Worm (Caenorhabditis elegans): ENCODE data around the gene calf-1.

Gene calf-1

ce11 chrV:20499642-20500041 lies 20.8 kb upstream of the calf-1 start:
- TF ChIP-seq pqm-1 (tag; optimal IDR thresholded peaks at IDR 0.05): peak; percentile 37
- TF ChIP-seq nhr-48 (tag; optimal IDR thresholded peaks at IDR 0.05): peak; percentile 54
- TF ChIP-seq daf-19 (GFP tag; conservative IDR thresholded peaks at IDR 0.05): no peak
- TF ChIP-seq dmd-6 (GFP tag; IDR thresholded peaks at IDR 0.05): peak; percentile 76
- TF ChIP-seq F37D6.2 (tag; optimal IDR thresholded peaks at IDR 0.05): no peak
- no peak for TF ChIP-seq ceh-62 (tag; optimal IDR thresholded peaks at IDR 0.05)
- no peak for TF ChIP-seq dmd-8 (GFP tag; IDR thresholded peaks at IDR 0.05)
- no peak for TF ChIP-seq lsy-2 (tag; optimal IDR thresholded peaks at IDR 0.05)
- TF ChIP-seq mes-2 (tag; optimal IDR thresholded peaks at IDR 0.05; ENCODE audit: poor library complexity, severe bottlenecking): no peak
- no peak for TF ChIP-seq hmg-1.1 (GFP tag; IDR thresholded peaks at IDR 0.05)
- TF ChIP-seq nhr-42 (GFP tag; IDR thresholded peaks at IDR 0.05): no peak
- no peak for TF ChIP-seq ces-1 (GFP tag; optimal IDR thresholded peaks at IDR 0.05)
- TF ChIP-seq hif-1 (tag; optimal IDR thresholded peaks at IDR 0.05): no peak
- no peak for TF ChIP-seq dve-1 (tag; optimal IDR thresholded peaks at IDR 0.05; ENCODE audit: insufficient read depth)
- TF ChIP-seq fkh-10 (GFP tag; optimal IDR thresholded peaks at IDR 0.05): no peak
- TF ChIP-seq F49E8.2 (tag; optimal IDR thresholded peaks at IDR 0.05; ENCODE audit: borderline replicate concordance): no peak
- TF ChIP-seq hlh-11 (tag; optimal IDR thresholded peaks at IDR 0.05): peak; percentile 7
- no peak for TF ChIP-seq daf-16 (GFP tag; optimal IDR thresholded peaks at IDR 0.05)
- peak; percentile 65 for TF ChIP-seq daf-16 (tag; optimal IDR thresholded peaks at IDR 0.05)
- no peak for TF ChIP-seq fos-1 (tag; optimal IDR thresholded peaks at IDR 0.05)
- TF ChIP-seq nhr-41 (GFP tag; IDR thresholded peaks at IDR 0.05): no peak

- TF ChIP-seq nhr-41 (GFP tag; IDR thresholded peaks at IDR 0.05) (0 out of 2 replicates have a peak, but pooled peaks have one; percentile 29), daf-16 (GFP tag; optimal IDR thresholded peaks at IDR 0.05) (peak in 1 of 2 experiments; percentile 21), daf-16 (tag; optimal IDR thresholded peaks at IDR 0.05) (peak; percentile 91), lin-13 (GFP tag; optimal IDR thresholded peaks at IDR 0.05) (peak; percentile 33), ztf-11 (tag; optimal IDR thresholded peaks at IDR 0.05) (no peak), jun-1 (tag; optimal IDR thresholded peaks at IDR 0.05) (no peak), saeg-2 (GFP tag; IDR thresholded peaks at IDR 0.05) (peak; percentile 58; the same call in 1 of the 2 replicates), lin-1 (GFP tag; IDR thresholded peaks at IDR 0.05) (peak; percentile 12; the same call in 1 of the 2 replicates), lin-38 (GFP tag; IDR thresholded peaks at IDR 0.05) (no peak), tra-1 (GFP tag; IDR thresholded peaks at IDR 0.05) (peak; percentile 76), F10B5.3 (tag; optimal IDR thresholded peaks at IDR 0.05) (no peak), F49E8.2 (tag; optimal IDR thresholded peaks at IDR 0.05; ENCODE audit: borderline replicate concordance) (no peak), nhr-237 (tag; optimal IDR thresholded peaks at IDR 0.05) (no peak), mes-2 (tag; optimal IDR thresholded peaks at IDR 0.05; ENCODE audit: poor library complexity, severe bottlenecking) (peak; percentile 27), sdz-12 (GFP tag; optimal IDR thresholded peaks at IDR 0.05) (no peak), ZK337.2 (GFP tag; IDR thresholded peaks at IDR 0.05) (no peak), php-3 (GFP tag; IDR thresholded peaks at IDR 0.05) (peak; percentile 90), F37D6.2 (tag; optimal IDR thresholded peaks at IDR 0.05) (no peak), ceh-82 (tag; optimal IDR thresholded peaks at IDR 0.05) (no peak), snpc-4 (tag; optimal IDR thresholded peaks at IDR 0.05) (no peak), mdl-1 (tag; optimal IDR thresholded peaks at IDR 0.05) (peak in 1 of 2 experiments; percentile 44), nhr-6 (tag; optimal IDR thresholded peaks at IDR 0.05) (no peak), pqm-1 (tag; optimal IDR thresholded peaks at IDR 0.05) (peak; percentile 56), lin-29 (GFP tag; IDR thresholded peaks at IDR 0.05) (no peak), aha-1 (tag) (peak; percentile 52), hif-1 (tag; optimal IDR thresholded peaks at IDR 0.05) (peak in 1 of 2 experiments; percentile 38), mep-1 (tag; optimal IDR thresholded peaks at IDR 0.05) (no peak), egl-43 (GFP tag; IDR thresholded peaks at IDR 0.05) (no peak), dmd-9 (GFP tag; IDR thresholded peaks at IDR 0.05) (no peak), nhr-48 (tag; optimal IDR thresholded peaks at IDR 0.05) (peak; percentile 85), cey-2 (tag; optimal IDR thresholded peaks at IDR 0.05; ENCODE audit: borderline replicate concordance, insufficient read depth) (no peak), F26F4.8 (GFP tag; conservative IDR thresholded peaks at IDR 0.05) (no peak), lin-15B (tag; optimal IDR thresholded peaks at IDR 0.05) (no peak), nhr-102 (tag; optimal IDR thresholded peaks at IDR 0.05) (peak; percentile 85), mxl-3 (GFP tag; optimal IDR thresholded peaks at IDR 0.05) (peak; percentile 5), R02D3.7 (tag; optimal IDR thresholded peaks at IDR 0.05) (no peak), ctbp-1 (GFP tag; IDR thresholded peaks at IDR 0.05) (no peak), dve-1 (tag; optimal IDR thresholded peaks at IDR 0.05; ENCODE audit: insufficient read depth) (peak; percentile 86)
These were observed 20.1 kb upstream of the calf-1 start, which contains the start of gene dct-16 for ce11 chrV:20498980-20499379. TSS of gene dct-16 (minus strand) at chrV:20499057.

Data from whole organism, L4 larva.